In the genomic region with DNA sequence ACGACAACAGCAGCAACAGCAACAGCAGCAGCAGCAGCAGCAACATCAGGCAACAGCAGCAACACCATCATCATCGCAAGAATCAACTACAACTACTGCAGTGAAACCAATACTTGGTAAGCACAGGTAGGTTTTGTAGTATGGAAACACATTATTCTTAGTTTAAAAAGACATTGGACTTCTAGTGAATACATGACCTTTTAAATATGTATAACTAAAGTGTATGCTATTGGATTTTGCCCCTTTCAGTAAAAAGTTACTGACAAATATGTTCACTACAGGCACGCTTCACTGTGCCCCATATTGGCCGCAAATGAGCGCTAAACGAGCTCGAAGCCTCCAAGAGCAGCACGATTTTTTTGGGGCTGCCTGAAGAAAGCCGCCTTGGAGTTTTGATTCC, we compare ENCODE assay signal across 2 fruit fly cellular contexts.
TF ChIP-seq lines count a peak whose summit lies in the region.

No protein-coding gene starts in this region.

TF ChIP-seq in whole organism, embryonic, 481 proteins besides CTCF, POLR2A, EP300 and RAD21 (continued from another document):
- TF ChIP-seq grau (tag; optimal IDR thresholded peaks at IDR 0.05; lab: Kevin White, UChicago) (peak; percentile 67), gem (tag; optimal IDR thresholded peaks at IDR 0.05; lab: Kevin White, UChicago) (peak; percentile 6)

TF ChIP-seq in whole organism, prepupa, 60 proteins besides CTCF, POLR2A, EP300 and RAD21 (continued from another document):
- TF ChIP-seq Ets96B (tag; optimal IDR thresholded peaks at IDR 0.05; lab: Kevin White, UChicago) (no peak), salr (GFP tag; optimal IDR thresholded peaks at IDR 0.05; lab: Kevin White, UChicago) (peak in 1 of 2 experiments; percentile 3), OdsH (GFP tag; optimal IDR thresholded peaks at IDR 0.05; lab: Kevin White, UChicago) (peak; percentile 35), Sox102F (GFP tag; optimal IDR thresholded peaks at IDR 0.05; lab: Kevin White, UChicago) (peak; percentile 52), Lpt (GFP tag; optimal IDR thresholded peaks at IDR 0.05; lab: Kevin White, UChicago) (no peak), CG4318 (GFP tag; optimal IDR thresholded peaks at IDR 0.05; lab: Kevin White, UChicago) (no peak), CG9139 (GFP tag; optimal IDR thresholded peaks at IDR 0.05; lab: Kevin White, UChicago) (no peak), cyc (GFP tag; optimal IDR thresholded peaks at IDR 0.05; lab: Kevin White, UChicago) (no peak), Blimp-1 (GFP tag; optimal IDR thresholded peaks at IDR 0.05; lab: Kevin White, UChicago) (no peak), esn (GFP tag; optimal IDR thresholded peaks at IDR 0.05; lab: Kevin White, UChicago) (peak; percentile 63), fd59A (GFP tag; optimal IDR thresholded peaks at IDR 0.05; lab: Kevin White, UChicago) (no peak), eg (GFP tag; IDR thresholded peaks at IDR 0.05; lab: Robert Waterston, UW) (no peak), CG31627 (GFP tag; optimal IDR thresholded peaks at IDR 0.05; lab: Kevin White, UChicago) (peak; percentile 50), dac (GFP tag; optimal IDR thresholded peaks at IDR 0.05; lab: Kevin White, UChicago) (no peak), acj6 (GFP tag; optimal IDR thresholded peaks at IDR 0.05; lab: Kevin White, UChicago) (peak; percentile 53), CG6808 (GFP tag; optimal IDR thresholded peaks at IDR 0.05; lab: Kevin White, UChicago) (no peak), ss (GFP tag; optimal IDR thresholded peaks at IDR 0.05; lab: Kevin White, UChicago) (no peak), Sox15 (GFP tag; optimal IDR thresholded peaks at IDR 0.05; lab: Kevin White, UChicago) (no peak), Sox14 (GFP tag; optimal IDR thresholded peaks at IDR 0.05; lab: Kevin White, UChicago) (peak; percentile 15), Eip93F (GFP tag; optimal IDR thresholded peaks at IDR 0.05; lab: Kevin White, UChicago) (no peak), Hr39 (GFP tag; optimal IDR thresholded peaks at IDR 0.05; lab: Kevin White, UChicago) (peak; percentile 54), CG32006 (GFP tag; optimal IDR thresholded peaks at IDR 0.05; lab: Kevin White, UChicago) (peak; percentile 46), CG11902 (GFP tag; optimal IDR thresholded peaks at IDR 0.05; lab: Kevin White, UChicago) (no peak), CG6163 (GFP tag; IDR thresholded peaks at IDR 0.05; lab: Robert Waterston, UW) (no peak), CG8319 (GFP tag; optimal IDR thresholded peaks at IDR 0.05; lab: Kevin White, UChicago) (no peak), CG11294 (GFP tag; IDR thresholded peaks at IDR 0.05; lab: Robert Waterston, UW) (no peak), CG3032 (tag; optimal IDR thresholded peaks at IDR 0.05; lab: Kevin White, UChicago) (no peak), fd85E (GFP tag; optimal IDR thresholded peaks at IDR 0.05; lab: Kevin White, UChicago) (no peak), dsx (GFP tag; optimal IDR thresholded peaks at IDR 0.05; lab: Kevin White, UChicago; ENCODE audit: poor library complexity, severe bottlenecking) (no peak), Met (GFP tag; optimal IDR thresholded peaks at IDR 0.05; lab: Kevin White, UChicago) (peak; percentile 38), lz (GFP tag; optimal IDR thresholded peaks at IDR 0.05; lab: Kevin White, UChicago) (peak; percentile 34), CG7368 (GFP tag; optimal IDR thresholded peaks at IDR 0.05; lab: Kevin White, UChicago) (no peak), achi (GFP tag; optimal IDR thresholded peaks at IDR 0.05; lab: Kevin White, UChicago) (no peak), net (GFP tag; optimal IDR thresholded peaks at IDR 0.05; lab: Kevin White, UChicago) (no peak), vri (GFP tag; optimal IDR thresholded peaks at IDR 0.05; lab: Kevin White, UChicago) (peak; percentile 30), CG1621 (tag; optimal IDR thresholded peaks at IDR 0.05; lab: Kevin White, UChicago) (no peak), CG10631 (GFP tag; optimal IDR thresholded peaks at IDR 0.05; lab: Kevin White, UChicago) (peak; percentile 29)
